Fruit fly (Drosophila melanogaster): ENCODE results near the gene CG43203.

Gene CG43203

dm6 chr3R:19375923-19376322 is 22.1 kb downstream of the CG43203 start, which contains the start of gene CG31404:
CG31404 (minus strand) TSS chr3R:19376023.
- no peak for TF ChIP-seq CTCF (optimal IDR thresholded peaks at IDR 0.05)
- no peak for TF ChIP-seq CG8478 (optimal IDR thresholded peaks at IDR 0.05)

- TF ChIP-seq CG8478 (optimal IDR thresholded peaks at IDR 0.05), result no peak
Observed at dm6 chr3R:19377125-19377524, 23.3 kb downstream of the CG43203 start, which contains the start of gene CG31245. CG31245 (minus strand) TSS chr3R:19377225.

- no peak for TF ChIP-seq CTCF (optimal IDR thresholded peaks at IDR 0.05)
- TF ChIP-seq CG8478 (optimal IDR thresholded peaks at IDR 0.05), result no peak
Observed at dm6 chr3R:19383298-19383697, 29.4 kb downstream of the CG43203 start.

dm6 chr3R:19387608-19388007 is 33.8 kb downstream of the CG43203 start, which contains the start of gene CG3734:
CG3734 (plus strand) TSS chr3R:19387861.
- TF ChIP-seq CG8478 (optimal IDR thresholded peaks at IDR 0.05), result no peak
- TF ChIP-seq CTCF (optimal IDR thresholded peaks at IDR 0.05), result no peak

dm6 chr3R:19389919-19390318 is 36.1 kb downstream of the CG43203 start, which contains the start of gene CG18493:
CG18493 (plus strand) TSS chr3R:19390270.
- TF ChIP-seq CG8478 (optimal IDR thresholded peaks at IDR 0.05) (no peak), CTCF (optimal IDR thresholded peaks at IDR 0.05) (no peak)

dm6 chr3R:19393060-19393459 is 39.2 kb downstream of the CG43203 start, which contains the start of gene CG3739:
CG3739 (plus strand) TSS chr3R:19393360.
- TF ChIP-seq CTCF (optimal IDR thresholded peaks at IDR 0.05) (no peak), CG8478 (optimal IDR thresholded peaks at IDR 0.05) (no peak)

dm6 chr3R:19398467-19398866 is 44.6 kb downstream of the CG43203 start, which contains the start of gene CG31244:
CG31244 (minus strand) TSS chr3R:19398567.
- TF ChIP-seq CTCF (optimal IDR thresholded peaks at IDR 0.05) (no peak), CG8478 (optimal IDR thresholded peaks at IDR 0.05) (no peak)

dm6 chr3R:19403096-19403515 is 49.3 kb downstream of the CG43203 start, which contains the start of the genes Ino80 and Aptx:
Ino80 (minus strand) TSS chr3R:19403153.
Aptx (plus strand) TSS chr3R:19403455.
- TF ChIP-seq CTCF (optimal IDR thresholded peaks at IDR 0.05) (no peak), CG8478 (optimal IDR thresholded peaks at IDR 0.05) (no peak)

- no peak for TF ChIP-seq CG8478 (optimal IDR thresholded peaks at IDR 0.05)
- TF ChIP-seq CTCF (optimal IDR thresholded peaks at IDR 0.05), result no peak
Observed at dm6 chr3R:19404296-19404695, 50.4 kb downstream of the CG43203 start.

Data from S2 (cell line).